Fruit fly (Drosophila melanogaster) whole organism, embryonic: ENCODE data around the gene mRpL10.

ENCODE experiments used
- ATbp ChIP-seq: fragments of 200-800 bp; sonication (Bioruptor generic); optimal IDR thresholded peaks from 2 replicates; lab custom pipeline; 2017; ENCODE audit warnings: missing biosample characterization, mild to moderate bottlenecking, missing genetic modification characterization, missing genetic modification reagents
- CG10366 ChIP-seq: fragments of 200-800 bp; sonication (Bioruptor generic); IDR thresholded peaks from 2 replicates; pipeline ENCODE4 v1.3.6; 2022; ENCODE audit warnings: missing biosample characterization, missing genetic modification characterization
- CG10431 ChIP-seq: fragments of 200-800 bp; sonication (Bioruptor generic); optimal IDR thresholded peaks from 3 replicates; lab custom pipeline; 2018; ENCODE audit warnings: missing biosample characterization, mild to moderate bottlenecking, missing genetic modification characterization
- CG10543 ChIP-seq: fragments of 200-800 bp; sonication (Bioruptor generic); optimal IDR thresholded peaks from 3 replicates; lab custom pipeline; 2017; ENCODE audit warnings: missing biosample characterization, mild to moderate bottlenecking, missing genetic modification characterization, moderate library complexity
- CG11247 ChIP-seq: fragments of 200-800 bp; sonication (Bioruptor generic); IDR thresholded peaks from 2 replicates; pipeline ENCODE4 v1.3.6; 2022; ENCODE audit warnings: missing biosample characterization, missing genetic modification characterization
- CG11723 ChIP-seq: fragments of 200-800 bp; sonication (Bioruptor generic); optimal IDR thresholded peaks from 2 replicates; lab custom pipeline; 2017; ENCODE audit warnings: missing biosample characterization, mild to moderate bottlenecking, missing genetic modification characterization
- CG12071 ChIP-seq: fragments of 200-800 bp; sonication (Bioruptor generic); optimal IDR thresholded peaks from 3 replicates; lab custom pipeline; 2018; ENCODE audit warnings: missing biosample characterization, mild to moderate bottlenecking, missing genetic modification characterization
- CG12155 ChIP-seq: fragments of 200-800 bp; sonication (Bioruptor generic); optimal IDR thresholded peaks from 3 replicates; lab custom pipeline; 2016; ENCODE audit warnings: missing biosample characterization, missing genetic modification characterization
- CG13123 ChIP-seq: fragments of 200-800 bp; sonication (Bioruptor generic); optimal IDR thresholded peaks from 2 replicates; lab custom pipeline; 2016; ENCODE audit warnings: missing biosample characterization, missing genetic modification characterization
- CG13775 ChIP-seq: fragments of 200-800 bp; sonication (Bioruptor generic); optimal IDR thresholded peaks from 3 replicates; lab custom pipeline; 2017; ENCODE audit warnings: missing biosample characterization, mild to moderate bottlenecking, missing genetic modification characterization
- CG14014 ChIP-seq: fragments of 200-800 bp; sonication (Bioruptor generic); IDR thresholded peaks from 2 replicates; pipeline ENCODE4 v1.3.6; 2022; ENCODE audit warnings: missing biosample characterization, missing genetic modification characterization
- CG15514 ChIP-seq: fragments of 200-800 bp; sonication (Bioruptor generic); optimal IDR thresholded peaks from 3 replicates; lab custom pipeline; 2017; ENCODE audit warnings: missing biosample characterization, missing genetic modification characterization, mild to moderate bottlenecking, moderate library complexity, missing genetic modification reagents
- CG16863 ChIP-seq: fragments of 200-800 bp; sonication (Bioruptor generic); optimal IDR thresholded peaks from 3 replicates; lab custom pipeline; 2016; ENCODE audit warnings: missing biosample characterization, missing genetic modification characterization
- CG17829 ChIP-seq: fragments of 200-800 bp; optimal IDR thresholded peaks from 2 replicates; lab custom pipeline; 2019; ENCODE audit warnings: missing biosample characterization, mild to moderate bottlenecking, missing genetic modification characterization, moderate library complexity
- CG18011 ChIP-seq: fragments of 200-800 bp; sonication (Bioruptor generic); optimal IDR thresholded peaks from 2 replicates; lab custom pipeline; 2017; ENCODE audit warnings: missing biosample characterization, missing genetic modification characterization, mild to moderate bottlenecking, moderate library complexity, missing genotype
- CG18476 ChIP-seq: fragments of 200-800 bp; sonication (Bioruptor generic); optimal IDR thresholded peaks from 2 replicates; lab custom pipeline; 2016; ENCODE audit warnings: missing biosample characterization, mild to moderate bottlenecking, missing genetic modification characterization
- CG3281 ChIP-seq: fragments of 200-800 bp; sonication (Bioruptor generic); optimal IDR thresholded peaks from 3 replicates; lab custom pipeline; 2017; ENCODE audit warnings: missing biosample characterization, mild to moderate bottlenecking, missing genetic modification characterization
- CG3407 ChIP-seq: fragments of 200-800 bp; sonication (Bioruptor generic); optimal IDR thresholded peaks from 2 replicates; lab custom pipeline; 2018; ENCODE audit warnings: missing biosample characterization, mild to moderate bottlenecking, missing genetic modification characterization
- CG34224 ChIP-seq: fragments of 200-800 bp; sonication (Bioruptor generic); IDR thresholded peaks from 3 replicates; pipeline ENCODE4 v1.3.6; 2022; ENCODE audit warnings: missing biosample characterization, missing genetic modification characterization; ENCODE audit not compliant: partially characterized antibody
- CG4707 ChIP-seq: fragments of 200-800 bp; sonication (Bioruptor generic); optimal IDR thresholded peaks from 2 replicates; lab custom pipeline; 2018; ENCODE audit warnings: missing biosample characterization, mild to moderate bottlenecking, missing genetic modification characterization, moderate library complexity
- CG6175 ChIP-seq: fragments of 200-800 bp; sonication (Bioruptor generic); IDR thresholded peaks from 3 replicates; pipeline ENCODE4 v1.3.6; 2022; ENCODE audit warnings: missing biosample characterization, missing genetic modification characterization
- CG9727 ChIP-seq: fragments of 200-800 bp; sonication (Bioruptor generic); optimal IDR thresholded peaks from 3 replicates; lab custom pipeline; 2017; ENCODE audit warnings: missing biosample characterization, mild to moderate bottlenecking, missing genetic modification characterization
- CoRest ChIP-seq: fragments of 200-800 bp; sonication (Bioruptor generic); optimal IDR thresholded peaks from 3 replicates; lab custom pipeline; 2018; ENCODE audit warnings: missing biosample characterization, mild to moderate bottlenecking, missing genetic modification characterization, moderate library complexity
- Dad ChIP-seq: fragments of 200-800 bp; sonication (Bioruptor generic); optimal IDR thresholded peaks from 3 replicates; lab custom pipeline; 2016; ENCODE audit warnings: missing biosample characterization, missing genetic modification characterization
- Dfd ChIP-seq, 2 experiments: fragments of >200 bp; optimal IDR thresholded peaks; 2 replicates each; lab custom pipeline; 2017; ENCODE audit warnings: missing biosample characterization in 2 of 2, missing genetic modification characterization in 2 of 2
- Doc2 ChIP-seq: fragments of 200-800 bp; sonication (Bioruptor generic); IDR thresholded peaks from 2 replicates; pipeline ENCODE4 v1.3.6; 2022; ENCODE audit warnings: missing biosample characterization, missing genetic modification characterization
- Drgx ChIP-seq: fragments of 200-800 bp; sonication (Bioruptor generic); IDR thresholded peaks from 2 replicates; pipeline ENCODE4 v1.3.6; 2022; ENCODE audit warnings: missing biosample characterization, missing genetic modification characterization
- Elba2 ChIP-seq: fragments of 200-800 bp; sonication (Bioruptor generic); optimal IDR thresholded peaks from 3 replicates; lab custom pipeline; 2016; ENCODE audit warnings: missing biosample characterization, missing genetic modification characterization
- Gug ChIP-seq: fragments of 200-800 bp; sonication (Bioruptor generic); IDR thresholded peaks from 4 replicates; pipeline ENCODE4 v1.3.6; 2022; ENCODE audit warnings: missing biosample characterization, missing genetic modification characterization
- Hand ChIP-seq: fragments of 200-800 bp; sonication (Bioruptor generic); optimal IDR thresholded peaks from 2 replicates; lab custom pipeline; 2017; ENCODE audit warnings: mild to moderate bottlenecking, missing biosample characterization, missing genetic modification reagents, missing genetic modification characterization
- Hr39 ChIP-seq: fragments of >200 bp; optimal IDR thresholded peaks from 2 replicates; lab custom pipeline; 2017
- Mrtf ChIP-seq: fragments of 200-800 bp; sonication (Bioruptor generic); IDR thresholded peaks from 3 replicates; pipeline ENCODE4 v1.3.6; 2022; ENCODE audit warnings: missing biosample characterization, missing genetic modification characterization
- Nf-YA ChIP-seq: fragments of 200-800 bp; sonication (Bioruptor generic); IDR thresholded peaks from 2 replicates; pipeline ENCODE4 v1.3.6; 2022; ENCODE audit warnings: missing biosample characterization, missing genetic modification characterization
- Nf-YB ChIP-seq: fragments of 200-800 bp; sonication (Bioruptor generic); optimal IDR thresholded peaks from 3 replicates; lab custom pipeline; 2019; ENCODE audit warnings: missing biosample characterization, mild to moderate bottlenecking, missing genetic modification characterization, moderate library complexity
- TFAM ChIP-seq: fragments of 200-800 bp; sonication (Bioruptor generic); optimal IDR thresholded peaks from 2 replicates; lab custom pipeline; 2017; ENCODE audit warnings: missing biosample characterization, missing genetic modification characterization, inconsistent platforms
- YL-1 ChIP-seq: fragments of 200-800 bp; sonication (Bioruptor generic); optimal IDR thresholded peaks from 3 replicates; lab custom pipeline; 2017; ENCODE audit warnings: missing biosample characterization, mild to moderate bottlenecking, missing genetic modification characterization
- al ChIP-seq: fragments of 200-800 bp; sonication (Bioruptor generic); IDR thresholded peaks from 2 replicates; pipeline ENCODE4 v1.3.6; 2022; ENCODE audit warnings: missing biosample characterization, missing genetic modification characterization
- ap ChIP-seq: fragments of 200-800 bp; sonication (Bioruptor generic); IDR thresholded peaks from 2 replicates; pipeline ENCODE4 v1.3.6; 2022; ENCODE audit warnings: missing biosample characterization, missing genetic modification characterization
- cato ChIP-seq: fragments of 200-800 bp; sonication (Bioruptor generic); optimal IDR thresholded peaks from 2 replicates; lab custom pipeline; 2016; ENCODE audit warnings: missing biosample characterization, missing genetic modification characterization, borderline replicate concordance
- disco-r ChIP-seq: fragments of 200-800 bp; sonication (Bioruptor generic); optimal IDR thresholded peaks from 2 replicates; lab custom pipeline; 2016; ENCODE audit warnings: missing biosample characterization, missing genetic modification characterization
- eyg ChIP-seq: fragments of 200-800 bp; sonication (Bioruptor generic); optimal IDR thresholded peaks from 3 replicates; lab custom pipeline; 2016; ENCODE audit warnings: missing biosample characterization, missing genetic modification characterization
- gsb-n ChIP-seq: fragments of 200-800 bp; sonication (Bioruptor generic); optimal IDR thresholded peaks from 3 replicates; lab custom pipeline; 2018; ENCODE audit warnings: missing biosample characterization, mild to moderate bottlenecking, missing genetic modification characterization
- hkb ChIP-seq, 2 experiments: fragments of 200-800 bp in 1 of 2; fragments of >200 bp in 1 of 2; sonication (Bioruptor generic) in 1 of 2; IDR thresholded peaks in 1 of 2; optimal IDR thresholded peaks in 1 of 2; 2 replicates each; pipeline versions ENCODE4 v1.3.6 to Lab custom; 2017 to 2022; ENCODE audit warnings: missing biosample characterization in 1 of 2, missing genetic modification characterization in 1 of 2
- knrl ChIP-seq: fragments of 200-800 bp; sonication (Bioruptor generic); IDR thresholded peaks from 3 replicates; pipeline ENCODE4 v1.3.6; 2022; ENCODE audit warnings: missing biosample characterization, missing genetic modification characterization; ENCODE audit not compliant: partially characterized antibody
- luna ChIP-seq: fragments of 200-800 bp; sonication (Bioruptor generic); optimal IDR thresholded peaks from 2 replicates; lab custom pipeline; 2016; ENCODE audit warnings: missing biosample characterization, missing genetic modification characterization
- pros ChIP-seq: fragments of 200-800 bp; sonication (Bioruptor generic); optimal IDR thresholded peaks from 3 replicates; lab custom pipeline; 2019; ENCODE audit warnings: missing biosample characterization, mild to moderate bottlenecking, missing genetic modification characterization, moderate library complexity
- pzg ChIP-seq: fragments of 200-800 bp; sonication (Bioruptor generic); optimal IDR thresholded peaks from 3 replicates; lab custom pipeline; 2018; ENCODE audit warnings: missing biosample characterization, mild to moderate bottlenecking, missing genetic modification characterization, moderate library complexity
- rib ChIP-seq: fragments of 200-800 bp; sonication (Bioruptor generic); IDR thresholded peaks from 2 replicates; pipeline ENCODE4 v1.3.6; 2022; ENCODE audit warnings: missing biosample characterization, missing genetic modification characterization
- run ChIP-seq: fragments of 200-800 bp; sonication (Bioruptor generic); optimal IDR thresholded peaks from 3 replicates; lab custom pipeline; 2018; ENCODE audit warnings: missing biosample characterization, mild to moderate bottlenecking, missing genetic modification characterization
- salm ChIP-seq: fragments of 200-800 bp; sonication (Bioruptor generic); optimal IDR thresholded peaks from 2 replicates; lab custom pipeline; 2018; ENCODE audit warnings: missing biosample characterization, mild to moderate bottlenecking, missing genetic modification characterization
- scrt ChIP-seq: fragments of 200-800 bp; sonication (Bioruptor generic); optimal IDR thresholded peaks from 2 replicates; lab custom pipeline; 2018; ENCODE audit warnings: missing biosample characterization, mild to moderate bottlenecking, missing genetic modification characterization, moderate library complexity
- slou ChIP-seq: fragments of 200-800 bp; sonication (Bioruptor generic); optimal IDR thresholded peaks from 3 replicates; lab custom pipeline; 2016; ENCODE audit warnings: missing biosample characterization, missing genetic modification characterization

The mRpL10 gene

DNA sequence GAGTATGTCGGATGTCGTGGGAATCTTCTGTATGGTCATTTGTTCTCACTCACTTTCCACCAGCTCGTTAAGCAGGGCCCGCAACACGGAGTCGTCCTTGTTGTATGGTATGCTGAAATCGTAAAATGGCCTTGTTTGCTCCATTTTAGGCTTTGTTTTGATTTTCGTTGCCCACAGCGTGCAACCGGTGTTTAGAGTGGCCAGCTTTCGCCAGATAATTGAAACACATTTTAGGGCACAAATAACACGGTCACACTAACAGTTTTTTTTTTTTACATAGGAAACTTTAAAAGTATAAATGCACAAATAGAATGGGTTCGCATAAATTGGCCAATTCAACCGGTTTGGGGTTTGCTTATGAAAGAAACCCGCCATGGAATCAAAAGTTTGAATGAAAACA, 48.6 kb downstream of the mRpL10 start, which contains the start of gene Rpp30 (continued):
- TF ChIP-seq Nf-YB (GFP tag; lab: Kevin White, UChicago) (no peak), knrl (GFP tag; lab: Robert Waterston, UW) (no peak), Dad (GFP tag; lab: Kevin White, UChicago) (no peak), salm (tag; lab: Kevin White, UChicago) (no peak), Elba2 (GFP tag; lab: Kevin White, UChicago) (no peak), CG9727 (no peak), CG12071 (GFP tag; lab: Kevin White, UChicago) (no peak), CG11247 (GFP tag; lab: Robert Waterston, UW) (no peak), CG11723 (GFP tag; lab: Kevin White, UChicago) (no peak), Mrtf (GFP tag; lab: Robert Waterston, UW) (no peak), pzg (peak; percentile 58), scrt (GFP tag; lab: Kevin White, UChicago) (peak; percentile 95), CG6175 (GFP tag; lab: Robert Waterston, UW) (no peak), CG3281 (no peak), CG10431 (no peak), rib (GFP tag; lab: Robert Waterston, UW) (no peak), al (GFP tag; lab: Robert Waterston, UW) (no peak), cato (GFP tag; lab: Kevin White, UChicago) (no peak), CoRest (tag; lab: Kevin White, UChicago) (no peak), Dfd (GFP tag; optimal IDR thresholded peaks at IDR 0.05; lab: Kevin White, UChicago) (no peak), Nf-YA (no peak), pros (GFP tag; lab: Kevin White, UChicago) (no peak), gsb-n (tag; lab: Kevin White, UChicago) (no peak), CG3407 (no peak), luna (no peak), CG16863 (GFP tag; lab: Kevin White, UChicago) (no peak), CG4707 (no peak), slou (GFP tag; lab: Kevin White, UChicago) (no peak), run (tag; lab: Kevin White, UChicago) (no peak), Drgx (no peak), TFAM (no peak), CG15514 (GFP tag; lab: Kevin White, UChicago) (peak; percentile 36), eyg (GFP tag; lab: Kevin White, UChicago) (no peak), Doc2 (no peak), ap (GFP tag; lab: Robert Waterston, UW) (no peak), Hr39 (lab: Kevin White, UChicago) (no peak), Hand (GFP tag; lab: Kevin White, UChicago) (no peak), ATbp (GFP tag; lab: Kevin White, UChicago) (no peak), CG18476 (GFP tag; lab: Kevin White, UChicago) (no peak), CG14014 (GFP tag; lab: Robert Waterston, UW) (no peak), CG18011 (GFP tag; lab: Kevin White, UChicago) (no peak), Gug (GFP tag; lab: Robert Waterston, UW) (no peak), CG34224 (GFP tag; lab: Robert Waterston, UW) (0 out of 3 replicates have a peak, but pooled peaks have one; percentile 20), CG10543 (GFP tag; lab: Kevin White, UChicago) (no peak), CG13775 (GFP tag; lab: Kevin White, UChicago) (no peak), CG13123 (no peak), CG17829 (no peak), disco-r (GFP tag; lab: Kevin White, UChicago) (no peak), YL-1 (GFP tag; lab: Kevin White, UChicago) (peak; percentile 80), CG10366 (no peak), hkb (optimal IDR thresholded peaks at IDR 0.05; lab: Kevin White, UChicago) (peak; percentile 56), hkb (GFP tag; IDR thresholded peaks at IDR 0.05; lab: Robert Waterston, UW) (no peak), CG12155 (GFP tag; lab: Kevin White, UChicago) (no peak)
